Fruit fly (Drosophila melanogaster) whole organism, embryonic: ENCODE data around the gene CG13360.

Source experiments
- Asciz ChIP-seq: fragments of 200-800 bp; sonication (Bioruptor generic); optimal IDR thresholded peaks from 2 replicates; lab custom pipeline; 2017; ENCODE audit warnings: missing biosample characterization, mild to moderate bottlenecking, missing genetic modification characterization, missing genetic modification reagents
- CG10321 ChIP-seq: fragments of 200-800 bp; sonication (Bioruptor generic); IDR thresholded peaks from 2 replicates; pipeline ENCODE4 v1.3.6; 2022; ENCODE audit warnings: missing biosample characterization, missing genetic modification characterization
- CG10366 ChIP-seq: fragments of 200-800 bp; sonication (Bioruptor generic); IDR thresholded peaks from 2 replicates; pipeline ENCODE4 v1.3.6; 2022; ENCODE audit warnings: missing biosample characterization, missing genetic modification characterization
- CG11696 ChIP-seq: fragments of 200-800 bp; sonication (Bioruptor generic); IDR thresholded peaks from 2 replicates; pipeline ENCODE4 v1.3.6; 2022; ENCODE audit warnings: missing biosample characterization, missing genetic modification characterization
- CG12769 ChIP-seq: fragments of 200-800 bp; sonication (Bioruptor generic); optimal IDR thresholded peaks from 2 replicates; lab custom pipeline; 2019; ENCODE audit warnings: missing biosample characterization, mild to moderate bottlenecking, missing genetic modification characterization, moderate library complexity
- CG13123 ChIP-seq: fragments of 200-800 bp; sonication (Bioruptor generic); optimal IDR thresholded peaks from 2 replicates; lab custom pipeline; 2016; ENCODE audit warnings: missing biosample characterization, missing genetic modification characterization
- CG13424 ChIP-seq: fragments of 200-800 bp; sonication (Bioruptor generic); optimal IDR thresholded peaks from 2 replicates; lab custom pipeline; 2019; ENCODE audit warnings: missing biosample characterization, mild to moderate bottlenecking, missing genetic modification characterization, moderate library complexity
- CG13894 ChIP-seq: fragments of 200-800 bp; sonication (Bioruptor generic); optimal IDR thresholded peaks from 3 replicates; lab custom pipeline; 2018; ENCODE audit warnings: missing biosample characterization, mild to moderate bottlenecking, missing genetic modification characterization, moderate library complexity
- CG1647 ChIP-seq: fragments of 200-800 bp; sonication (Bioruptor generic); optimal IDR thresholded peaks from 3 replicates; lab custom pipeline; 2016; ENCODE audit warnings: missing biosample characterization, missing genetic modification characterization
- CG17359 ChIP-seq: fragments of 200-800 bp; sonication (Bioruptor generic); optimal IDR thresholded peaks from 3 replicates; lab custom pipeline; 2018; ENCODE audit warnings: missing biosample characterization, mild to moderate bottlenecking, missing genetic modification characterization, moderate library complexity
- CG17361 ChIP-seq: fragments of 200-800 bp; sonication (Bioruptor generic); IDR thresholded peaks from 3 replicates; pipeline ENCODE4 v1.3.6; 2022; ENCODE audit warnings: missing biosample characterization, missing genetic modification characterization
- CG18764 ChIP-seq: fragments of 200-800 bp; sonication (Bioruptor generic); optimal IDR thresholded peaks from 3 replicates; lab custom pipeline; 2016; ENCODE audit warnings: missing biosample characterization, missing genetic modification characterization
- CG31441 ChIP-seq: fragments of 200-800 bp; sonication (Bioruptor generic); IDR thresholded peaks from 2 replicates; pipeline ENCODE4 v1.3.6; 2022; ENCODE audit warnings: missing biosample characterization, missing genetic modification characterization
- CG5953 ChIP-seq: fragments of 200-800 bp; sonication (Bioruptor generic); IDR thresholded peaks from 2 replicates; pipeline ENCODE4 v1.3.6; 2022; ENCODE audit warnings: missing biosample characterization, missing genetic modification characterization
- CG6791 ChIP-seq: fragments of 200-800 bp; sonication (Bioruptor generic); IDR thresholded peaks from 3 replicates; pipeline ENCODE4 v1.3.6; 2022; ENCODE audit warnings: missing biosample characterization, missing genetic modification characterization; ENCODE audit not compliant: partially characterized antibody
- D19A ChIP-seq: fragments of 200-800 bp; optimal IDR thresholded peaks from 3 replicates; lab custom pipeline; 2019; ENCODE audit warnings: missing biosample characterization, mild to moderate bottlenecking, missing genetic modification characterization, moderate library complexity
- Drgx ChIP-seq: fragments of 200-800 bp; sonication (Bioruptor generic); IDR thresholded peaks from 2 replicates; pipeline ENCODE4 v1.3.6; 2022; ENCODE audit warnings: missing biosample characterization, missing genetic modification characterization
- Hand ChIP-seq: fragments of 200-800 bp; sonication (Bioruptor generic); optimal IDR thresholded peaks from 2 replicates; lab custom pipeline; 2017; ENCODE audit warnings: mild to moderate bottlenecking, missing biosample characterization, missing genetic modification reagents, missing genetic modification characterization
- Hey ChIP-seq: fragments of 200-800 bp; sonication (Bioruptor generic); optimal IDR thresholded peaks from 3 replicates; lab custom pipeline; 2018; ENCODE audit warnings: missing biosample characterization, mild to moderate bottlenecking, missing genetic modification characterization
- HmgZ ChIP-seq: fragments of 200-800 bp; sonication (Bioruptor generic); optimal IDR thresholded peaks from 2 replicates; lab custom pipeline; 2018; ENCODE audit warnings: missing biosample characterization, mild to moderate bottlenecking, missing genetic modification characterization
- MBD-R2 ChIP-seq: fragments of 200-800 bp; sonication (Bioruptor generic); IDR thresholded peaks from 2 replicates; pipeline ENCODE4 v1.3.6; 2022; ENCODE audit warnings: missing biosample characterization, missing genetic modification characterization
- NFAT ChIP-seq: fragments of 200-800 bp; sonication (Bioruptor generic); IDR thresholded peaks from 2 replicates; pipeline ENCODE4 v1.3.6; 2022; ENCODE audit warnings: missing biosample characterization, missing genetic modification characterization
- Sox102F ChIP-seq: fragments of 200-800 bp; sonication (Bioruptor generic); optimal IDR thresholded peaks from 2 replicates; lab custom pipeline; 2018; ENCODE audit warnings: missing biosample characterization, mild to moderate bottlenecking, missing genetic modification characterization, moderate library complexity
- Stat92E ChIP-seq, 3 experiments: fragments of >200 bp in 2 of 3; fragments of 200-800 bp in 1 of 3; sonication (Bioruptor generic) in 1 of 3; optimal IDR thresholded peaks; 2 replicates each; lab custom pipeline; 2017 to 2019; ENCODE audit warnings: missing biosample characterization in 3 of 3, missing genetic modification characterization in 3 of 3, mild to moderate bottlenecking in 1 of 3, moderate library complexity in 1 of 3
- Tbp ChIP-seq: fragments of >200 bp; optimal IDR thresholded peaks from 2 replicates; lab custom pipeline; 2018; ENCODE audit warnings: missing biosample characterization, missing genetic modification characterization
- Xbp1 ChIP-seq: fragments of 200-800 bp; sonication (Bioruptor generic); optimal IDR thresholded peaks from 3 replicates; lab custom pipeline; 2016; ENCODE audit warnings: missing biosample characterization, mild to moderate bottlenecking, missing genetic modification characterization
- ab ChIP-seq: fragments of 200-800 bp; sonication (Bioruptor generic); optimal IDR thresholded peaks from 2 replicates; lab custom pipeline; 2016; ENCODE audit warnings: missing biosample characterization, missing genetic modification characterization
- aop ChIP-seq: fragments of 200-800 bp; sonication (Bioruptor generic); IDR thresholded peaks from 2 replicates; pipeline ENCODE4 v1.3.6; 2022; ENCODE audit warnings: missing biosample characterization, missing genetic modification characterization
- ap ChIP-seq: fragments of 200-800 bp; sonication (Bioruptor generic); IDR thresholded peaks from 2 replicates; pipeline ENCODE4 v1.3.6; 2022; ENCODE audit warnings: missing biosample characterization, missing genetic modification characterization
- ara ChIP-seq: fragments of 200-800 bp; sonication (Bioruptor generic); IDR thresholded peaks from 2 replicates; pipeline ENCODE4 v1.3.6; 2022; ENCODE audit warnings: missing biosample characterization, missing genetic modification characterization
- bsh ChIP-seq, 2 experiments: fragments of 200-800 bp; sonication (Bioruptor generic); optimal IDR thresholded peaks; 2 replicates each; lab custom pipeline; 2017 to 2018; ENCODE audit warnings: mild to moderate bottlenecking in 2 of 2, missing biosample characterization in 2 of 2, missing genetic modification characterization in 2 of 2, moderate library complexity in 1 of 2
- btn ChIP-seq: fragments of 200-800 bp; sonication (Bioruptor generic); optimal IDR thresholded peaks from 2 replicates; lab custom pipeline; 2016; ENCODE audit warnings: missing biosample characterization, missing genetic modification characterization
- crol ChIP-seq: fragments of 200-800 bp; sonication (Bioruptor generic); IDR thresholded peaks from 2 replicates; pipeline ENCODE4 v1.3.6; 2022; ENCODE audit warnings: missing biosample characterization, missing genetic modification characterization
- dimm ChIP-seq: fragments of 200-800 bp; sonication (Bioruptor generic); IDR thresholded peaks from 2 replicates; pipeline ENCODE4 v1.3.6; 2022; ENCODE audit warnings: missing biosample characterization, missing genetic modification characterization
- dpn ChIP-seq, 2 experiments: fragments of 200-800 bp; sonication (Bioruptor generic); optimal IDR thresholded peaks; 3 replicates each; lab custom pipeline; 2016; ENCODE audit warnings: missing biosample characterization in 2 of 2, missing genetic modification characterization in 2 of 2
- eve ChIP-seq, 2 experiments: fragments of >200 bp; optimal IDR thresholded peaks; 2 replicates each; lab custom pipeline; 2017; ENCODE audit warnings: missing biosample characterization in 2 of 2, missing genetic modification characterization in 2 of 2
- gcm ChIP-seq: fragments of 200-800 bp; sonication (Bioruptor generic); optimal IDR thresholded peaks from 2 replicates; lab custom pipeline; 2019; ENCODE audit warnings: missing biosample characterization, mild to moderate bottlenecking, missing genetic modification characterization, moderate library complexity
- insv ChIP-seq, 2 experiments: fragments of 200-800 bp; sonication (Bioruptor generic); optimal IDR thresholded peaks; 3 replicates each; lab custom pipeline; 2016 to 2018; ENCODE audit warnings: missing biosample characterization in 2 of 2, missing genetic modification characterization in 2 of 2
- klu ChIP-seq: fragments of 200-800 bp; sonication (Bioruptor generic); IDR thresholded peaks from 2 replicates; pipeline ENCODE4 v1.3.6; 2022; ENCODE audit warnings: missing biosample characterization, missing genetic modification characterization
- lmd ChIP-seq: fragments of 200-800 bp; sonication (Bioruptor generic); IDR thresholded peaks from 2 replicates; pipeline ENCODE4 v1.3.6; 2022; ENCODE audit warnings: missing biosample characterization, missing genetic modification characterization
- luna ChIP-seq: fragments of 200-800 bp; sonication (Bioruptor generic); optimal IDR thresholded peaks from 2 replicates; lab custom pipeline; 2016; ENCODE audit warnings: missing biosample characterization, missing genetic modification characterization
- mam ChIP-seq: fragments of 200-800 bp; sonication (Bioruptor generic); optimal IDR thresholded peaks from 3 replicates; lab custom pipeline; 2016; ENCODE audit warnings: missing biosample characterization, missing genetic modification characterization
- odd ChIP-seq: fragments of 200-800 bp; sonication (Bioruptor generic); optimal IDR thresholded peaks from 2 replicates; lab custom pipeline; 2017; ENCODE audit warnings: missing biosample characterization, mild to moderate bottlenecking, missing genetic modification characterization
- phol ChIP-seq: fragments of 200-800 bp; sonication (Bioruptor generic); optimal IDR thresholded peaks from 3 replicates; lab custom pipeline; 2018; ENCODE audit warnings: missing biosample characterization, mild to moderate bottlenecking, missing genetic modification characterization, moderate library complexity
- pnt ChIP-seq: fragments of 200-800 bp; sonication (Bioruptor generic); optimal IDR thresholded peaks from 3 replicates; lab custom pipeline; 2016; ENCODE audit warnings: missing biosample characterization, missing genetic modification characterization
- pum ChIP-seq: fragments of 200-800 bp; sonication (Bioruptor generic); optimal IDR thresholded peaks from 2 replicates; lab custom pipeline; 2016; ENCODE audit warnings: missing biosample characterization, missing genetic modification characterization
- seq ChIP-seq: fragments of 200-800 bp; sonication (Bioruptor generic); IDR thresholded peaks from 2 replicates; pipeline ENCODE4 v1.3.6; 2022; ENCODE audit warnings: missing biosample characterization, missing genetic modification characterization
- wdn ChIP-seq: fragments of 200-800 bp; sonication (Bioruptor generic); IDR thresholded peaks from 2 replicates; pipeline ENCODE4 v1.3.6; 2022; ENCODE audit warnings: missing biosample characterization, missing genetic modification characterization
- wor ChIP-seq: fragments of 200-800 bp; sonication (Bioruptor generic); IDR thresholded peaks from 2 replicates; pipeline ENCODE4 v1.3.6; 2022; ENCODE audit warnings: missing biosample characterization, missing genetic modification characterization

Gene CG13360

DNA sequence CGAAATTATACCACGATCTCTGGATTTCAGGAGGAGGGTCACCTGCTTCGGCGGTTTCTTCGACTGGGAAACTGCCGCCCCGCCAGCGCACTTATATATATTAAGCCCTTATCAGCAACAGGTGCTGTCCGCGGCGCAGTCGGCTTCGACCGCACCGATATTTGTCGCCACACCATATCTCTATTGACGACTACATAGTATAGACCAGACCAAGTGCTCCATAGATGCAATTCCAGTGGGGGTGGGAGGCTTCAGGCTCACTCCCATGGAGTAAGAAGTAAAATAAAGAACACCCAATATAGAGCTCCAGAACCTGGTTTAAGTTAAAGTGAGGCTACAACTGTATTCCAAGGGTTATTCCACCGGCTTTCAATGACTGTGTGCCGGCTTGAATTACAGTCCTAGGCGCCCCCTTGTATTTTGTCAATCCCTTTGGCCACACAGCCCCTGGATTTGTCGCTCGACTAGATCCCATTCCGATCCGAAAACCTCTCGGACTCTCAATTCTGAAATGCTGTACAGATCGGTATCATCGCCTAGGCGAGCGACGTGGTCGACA is at the start of gene CG13360:
TSS of gene CG13360 (minus strand) at position 51 of the 559 bp plus-strand sequence.
- TF ChIP-seq aop (GFP tag; lab: Robert Waterston, UW) (no peak), MBD-R2 (no peak), CG11696 (GFP tag; lab: Robert Waterston, UW) (no peak), luna (GFP tag; lab: Kevin White, UChicago) (no peak), gcm (GFP tag; lab: Kevin White, UChicago) (no peak), D19A (tag; lab: Kevin White, UChicago) (no peak), CG1647 (GFP tag; lab: Kevin White, UChicago) (no peak)

DNA sequence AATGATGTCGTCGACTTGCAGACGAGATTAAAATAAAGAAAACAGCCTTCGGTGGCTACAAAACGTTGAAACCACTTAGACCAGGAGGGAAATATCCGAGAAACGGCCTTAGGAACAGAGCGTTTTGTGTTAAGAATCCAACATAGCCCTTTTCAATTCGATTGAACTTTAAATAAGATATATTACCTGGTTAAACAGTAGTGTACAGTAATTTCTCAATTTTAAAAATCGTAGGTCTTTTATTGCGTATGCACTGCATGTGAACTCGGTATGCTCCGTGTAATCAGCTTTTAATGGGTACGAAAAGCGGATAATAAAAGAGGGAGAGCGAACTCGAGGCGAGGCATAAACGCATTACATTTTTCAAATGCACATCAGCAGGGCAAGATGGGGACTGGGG is 48.1 kb upstream of the CG13360 start:
- TF ChIP-seq btn (no peak), CG12769 (no peak), ap (no peak), gcm (GFP tag; lab: Kevin White, UChicago) (no peak), CG31441 (no peak), CG17361 (GFP tag; lab: Robert Waterston, UW) (0 out of 3 replicates have a peak, but pooled peaks have one; percentile 10), CG13424 (no peak), Hey (tag; lab: Kevin White, UChicago) (no peak), wor (GFP tag; lab: Robert Waterston, UW) (peak; percentile 18; the same call in 1 of the 2 replicates), CG1647 (GFP tag; lab: Kevin White, UChicago) (no peak), CG10321 (no peak), CG13894 (no peak), bsh (GFP tag; optimal IDR thresholded peaks at IDR 0.05; lab: Kevin White, UChicago) (peak in 1 of 2 experiments; percentile 43), dimm (GFP tag; lab: Robert Waterston, UW) (no peak), eve (GFP tag; optimal IDR thresholded peaks at IDR 0.05; lab: Kevin White, UChicago) (peak in 1 of 2 experiments; percentile 24), CG13123 (GFP tag; lab: Kevin White, UChicago) (no peak), Stat92E (GFP tag; optimal IDR thresholded peaks at IDR 0.05; lab: Kevin White, UChicago) (no peak), CG10366 (0 out of 2 replicates have a peak, but pooled peaks have one; percentile 7), Hand (no peak), CG5953 (GFP tag; lab: Robert Waterston, UW) (no peak), Drgx (GFP tag; lab: Robert Waterston, UW) (peak; percentile 40; the same call in 1 of the 2 replicates), CG6791 (GFP tag; lab: Robert Waterston, UW) (no peak), odd (no peak), phol (tag; lab: Kevin White, UChicago) (peak; percentile 8), HmgZ (no peak), NFAT (GFP tag; lab: Robert Waterston, UW) (no peak), mam (no peak), CG18764 (GFP tag; lab: Kevin White, UChicago) (no peak), Asciz (no peak), ara (GFP tag; lab: Robert Waterston, UW) (peak; percentile 14; the same call in 1 of the 2 replicates), CG17359 (tag; lab: Kevin White, UChicago) (peak; percentile 33), klu (no peak), dpn (GFP tag; optimal IDR thresholded peaks at IDR 0.05; lab: Kevin White, UChicago) (no peak), insv (GFP tag; optimal IDR thresholded peaks at IDR 0.05; lab: Kevin White, UChicago) (no peak), wdn (GFP tag; lab: Robert Waterston, UW) (no peak), seq (no peak), lmd (GFP tag; lab: Robert Waterston, UW) (no peak), ab (GFP tag; lab: Kevin White, UChicago) (no peak), Tbp (GFP tag; lab: Kevin White, UChicago) (no peak), pum (no peak), pnt (GFP tag; lab: Kevin White, UChicago) (no peak), Sox102F (GFP tag; lab: Kevin White, UChicago) (peak; percentile 44), Xbp1 (GFP tag; lab: Kevin White, UChicago) (no peak), crol (GFP tag; lab: Robert Waterston, UW) (no peak)
